Fruit fly (Drosophila melanogaster) whole organism, wandering third instar larva: ENCODE results near the gene p24-1.

Experiments
- CrebA ChIP-seq: fragments of 200-800 bp; sonication (Bioruptor generic); optimal IDR thresholded peaks from 2 replicates; lab custom pipeline; 2016; ENCODE audit warnings: missing biosample characterization, mild to moderate bottlenecking, missing genetic modification characterization, borderline replicate concordance
- Dif ChIP-seq: fragments of 200-275, 200-300 bp; sonication (Bioruptor generic); optimal IDR thresholded peaks from 2 replicates; lab custom pipeline; 2018; ENCODE audit warnings: missing biosample characterization, missing genetic modification characterization; ENCODE audit not compliant: partially characterized antibody
- Myc ChIP-seq: fragments of >200 bp; optimal IDR thresholded peaks from 2 replicates; lab custom pipeline; 2017
- OdsH ChIP-seq: fragments of 200-800 bp; sonication (Bioruptor generic); optimal IDR thresholded peaks from 2 replicates; lab custom pipeline; 2016; ENCODE audit warnings: missing biosample characterization, mild to moderate bottlenecking, missing genetic modification characterization
- pan ChIP-seq: fragments of >200 bp; optimal IDR thresholded peaks from 2 replicates; lab custom pipeline; 2017
- tai ChIP-seq: sonication (Bioruptor generic); optimal IDR thresholded peaks from 2 replicates; lab custom pipeline; 2016; ENCODE audit warnings: missing biosample characterization, missing genetic modification characterization
- usp ChIP-seq: fragments of >200 bp; optimal IDR thresholded peaks from 2 replicates; lab custom pipeline; 2017; ENCODE audit warnings: missing biosample characterization, missing genetic modification characterization

DNA sequence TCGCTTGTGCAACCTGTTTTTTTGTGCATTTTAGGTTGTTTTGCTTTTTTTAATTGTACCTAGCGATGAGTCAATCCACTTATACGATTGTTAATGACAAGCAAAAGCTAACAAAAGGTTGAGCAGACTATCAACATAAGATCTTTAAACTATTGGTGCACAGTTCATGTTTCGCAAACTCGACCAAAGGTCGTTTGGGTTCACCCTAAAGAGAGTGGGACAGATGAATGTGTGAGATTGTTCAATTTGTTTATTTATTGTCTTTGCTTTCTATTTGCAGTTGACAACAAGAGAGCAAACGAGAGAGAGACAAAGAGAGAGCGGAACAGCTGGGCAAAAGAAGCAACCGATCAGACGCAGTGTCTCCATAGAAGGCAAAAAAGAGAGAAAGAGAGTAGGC, 29.3 kb downstream of the p24-1 start:
- TF ChIP-seq tai (no peak), Dif (peak; percentile 65), Myc (lab: Kevin White, UChicago) (no peak), CrebA (GFP tag; lab: Kevin White, UChicago) (no peak), pan (no peak), usp (no peak), OdsH (GFP tag; lab: Kevin White, UChicago) (no peak)
